Worm (Caenorhabditis elegans) whole organism, L2 larva: ENCODE data around the gene sre-41.

Source experiments
- F13H6.1 ChIP-seq: sonication (generic microtip); optimal IDR thresholded peaks from 2 replicates; lab custom pipeline; 2016; ENCODE audit warnings: missing genetic modification characterization, missing compliant biosample characterization
- aly-2 ChIP-seq: fragments of 150-350 bp; optimal IDR thresholded peaks from 2 replicates; lab custom pipeline; 2014; ENCODE audit warnings: missing biosample characterization, missing genetic modification characterization
- ceh-82 ChIP-seq: fragments of 150-350 bp; optimal IDR thresholded peaks from 2 replicates; lab custom pipeline; 2014; ENCODE audit warnings: missing biosample characterization, missing genetic modification characterization
- dmd-4 ChIP-seq: sonication (generic microtip); optimal IDR thresholded peaks from 2 replicates; lab custom pipeline; 2017; ENCODE audit warnings: missing biosample characterization, missing genetic modification characterization
- elt-1 ChIP-seq: fragments of 150-350 bp; optimal IDR thresholded peaks from 2 replicates; lab custom pipeline; 2014; ENCODE audit warnings: missing biosample characterization, missing genetic modification characterization
- elt-3 ChIP-seq: sonication (generic microtip); optimal IDR thresholded peaks from 2 replicates; lab custom pipeline; 2017; ENCODE audit warnings: missing biosample characterization, missing genetic modification characterization
- lin-13 ChIP-seq: fragments of 150-350 bp; optimal IDR thresholded peaks from 2 replicates; lab custom pipeline; 2014; ENCODE audit warnings: missing biosample characterization, missing genetic modification reagents, missing genetic modification characterization
- lin-39 ChIP-seq: fragments of 150-350 bp; optimal IDR thresholded peaks from 2 replicates; lab custom pipeline; 2014; ENCODE audit warnings: missing biosample characterization, missing genetic modification reagents, missing genetic modification characterization
- lsy-2 ChIP-seq, 2 experiments: fragments of 150-350 bp in 1 of 2; sonication (generic microtip) in 1 of 2; optimal IDR thresholded peaks; 2 replicates each; lab custom pipeline; 2014 to 2017; ENCODE audit warnings: missing biosample characterization in 2 of 2, missing genetic modification characterization in 2 of 2
- nhr-12 ChIP-seq: fragments of 150-350 bp; optimal IDR thresholded peaks from 2 replicates; lab custom pipeline; 2014; ENCODE audit warnings: missing biosample characterization, missing genetic modification characterization
- nhr-23 ChIP-seq: fragments of 150-350 bp; optimal IDR thresholded peaks from 2 replicates; lab custom pipeline; 2014; ENCODE audit warnings: missing biosample characterization, missing genetic modification reagents, missing genetic modification characterization
- nhr-6 ChIP-seq: fragments of 150-350 bp; optimal IDR thresholded peaks from 2 replicates; lab custom pipeline; 2014; ENCODE audit warnings: missing biosample characterization, missing genetic modification characterization
- skn-1 ChIP-seq: sonication (generic microtip); optimal IDR thresholded peaks from 2 replicates; lab custom pipeline; 2017; ENCODE audit warnings: missing biosample characterization, missing genetic modification characterization
- unc-62 ChIP-seq: fragments of 150-350 bp; optimal IDR thresholded peaks from 2 replicates; lab custom pipeline; 2014; ENCODE audit warnings: missing biosample characterization, missing genetic modification reagents, missing genetic modification characterization

- TF ChIP-seq aly-2 (tag; lab: Kevin White, UChicago), result no peak
- no peak for TF ChIP-seq elt-1 (tag; lab: Kevin White, UChicago)
- TF ChIP-seq F13H6.1 (tag; lab: Kevin White, UChicago), result no peak
- TF ChIP-seq elt-3 (tag; lab: Kevin White, UChicago), result no peak
- no peak for TF ChIP-seq unc-62 (GFP tag; lab: Kevin White, UChicago)
- TF ChIP-seq nhr-12 (tag; lab: Kevin White, UChicago), result no peak
- TF ChIP-seq dmd-4 (tag; lab: Kevin White, UChicago), result no peak
- no peak for TF ChIP-seq skn-1 (tag; lab: Kevin White, UChicago)
- TF ChIP-seq lin-13, result no peak
- no peak for TF ChIP-seq ceh-82 (tag; lab: Kevin White, UChicago)
- TF ChIP-seq nhr-6 (tag; lab: Kevin White, UChicago), result no peak
- no peak for TF ChIP-seq lsy-2 (tag; optimal IDR thresholded peaks at IDR 0.05; lab: Kevin White, UChicago)
- no peak for TF ChIP-seq lin-39 (tag; lab: Kevin White, UChicago)
- no peak for TF ChIP-seq nhr-23 (tag; lab: Kevin White, UChicago)
Observed at ce11 chrII:12401791-12402190, 13.7 kb downstream of the sre-41 start, which contains the start of gene sre-29.
